Fruit fly (Drosophila melanogaster) whole organism, wandering third instar larva: ENCODE results near the gene CG10175.

Experiments
- Hnf4 ChIP-seq: fragments of 200-800 bp; sonication (Bioruptor generic); optimal IDR thresholded peaks from 2 replicates; lab custom pipeline; 2016; ENCODE audit warnings: missing biosample characterization, mild to moderate bottlenecking, missing genetic modification characterization
- N ChIP-seq: fragments of >200 bp; optimal IDR thresholded peaks from 2 replicates; lab custom pipeline; 2018; ENCODE audit warnings: missing biosample characterization, missing external identifiers, missing genetic modification characterization
- psq ChIP-seq: fragments of 200-800 bp; sonication (Bioruptor generic); optimal IDR thresholded peaks from 3 replicates; lab custom pipeline; 2017; ENCODE audit warnings: missing biosample characterization, mild to moderate bottlenecking, missing genetic modification characterization, moderate library complexity

- TF ChIP-seq Hnf4 (no peak), N (GFP tag; lab: Kevin White, UChicago) (no peak), psq (GFP tag; lab: Kevin White, UChicago) (no peak)
Observed at dm6 chr3R:23497241-23497640, 33.5 kb downstream of the CG10175 start.
